Fruit fly (Drosophila melanogaster) whole organism, wandering third instar larva: ENCODE results near the gene CG42676.

ENCODE experiments used
- CG32264 ChIP-seq: fragments of 200-800 bp; sonication (Bioruptor generic); optimal IDR thresholded peaks from 2 replicates; lab custom pipeline; 2016; ENCODE audit warnings: missing biosample characterization, missing genetic modification characterization
- Dfd ChIP-seq: fragments of >200 bp; optimal IDR thresholded peaks from 2 replicates; lab custom pipeline; 2017; ENCODE audit warnings: missing biosample characterization, missing genetic modification characterization
- HLH106 ChIP-seq: fragments of 200-800 bp; optimal IDR thresholded peaks from 3 replicates; lab custom pipeline; 2019; ENCODE audit warnings: missing biosample characterization, mild to moderate bottlenecking, missing genetic modification characterization, moderate library complexity
- Hnf4 ChIP-seq: fragments of 200-800 bp; sonication (Bioruptor generic); optimal IDR thresholded peaks from 2 replicates; lab custom pipeline; 2016; ENCODE audit warnings: missing biosample characterization, mild to moderate bottlenecking, missing genetic modification characterization
- Hr78 ChIP-seq: fragments of >200 bp; optimal IDR thresholded peaks from 2 replicates; lab custom pipeline; 2017; ENCODE audit warnings: missing biosample characterization, missing genetic modification characterization
- Jra ChIP-seq: sonication (Bioruptor generic); optimal IDR thresholded peaks from 2 replicates; lab custom pipeline; 2016; ENCODE audit warnings: missing biosample characterization, missing genetic modification characterization
- Myc ChIP-seq: fragments of >200 bp; optimal IDR thresholded peaks from 2 replicates; lab custom pipeline; 2017
- br ChIP-seq: fragments of 200-800 bp; sonication (Bioruptor generic); optimal IDR thresholded peaks from 2 replicates; lab custom pipeline; 2016; ENCODE audit warnings: missing biosample characterization, missing genetic modification characterization
- fru ChIP-seq: fragments of 200-800 bp; sonication (Bioruptor generic); optimal IDR thresholded peaks from 3 replicates; lab custom pipeline; 2016; ENCODE audit warnings: missing biosample characterization, mild to moderate bottlenecking, missing genetic modification characterization
- lola ChIP-seq: fragments of >200 bp; optimal IDR thresholded peaks from 2 replicates; lab custom pipeline; 2017; ENCODE audit warnings: missing biosample characterization, missing genetic modification characterization
- psq ChIP-seq: fragments of 200-800 bp; sonication (Bioruptor generic); optimal IDR thresholded peaks from 3 replicates; lab custom pipeline; 2017; ENCODE audit warnings: missing biosample characterization, mild to moderate bottlenecking, missing genetic modification characterization, moderate library complexity
- sv ChIP-seq: fragments of 200-800 bp; sonication (Bioruptor generic); optimal IDR thresholded peaks from 3 replicates; lab custom pipeline; 2016; ENCODE audit warnings: missing biosample characterization, missing genetic modification characterization

dm6 chr3L:1772593-1772992 lies 30.3 kb upstream of the CG42676 start:
- no peak for TF ChIP-seq Hr78 (GFP tag; lab: Kevin White, UChicago)
- no peak for TF ChIP-seq Myc (lab: Kevin White, UChicago)
- no peak for TF ChIP-seq br (GFP tag; lab: Kevin White, UChicago)
- no peak for TF ChIP-seq CG32264 (GFP tag; lab: Kevin White, UChicago)
- no peak for TF ChIP-seq lola (GFP tag; lab: Kevin White, UChicago)
- TF ChIP-seq Dfd (GFP tag; lab: Kevin White, UChicago), result no peak
- no peak for TF ChIP-seq HLH106 (tag; lab: Kevin White, UChicago)
- TF ChIP-seq Jra (GFP tag; lab: Kevin White, UChicago), result no peak
- TF ChIP-seq fru (GFP tag; lab: Kevin White, UChicago), result no peak
- TF ChIP-seq psq (GFP tag; lab: Kevin White, UChicago), result no peak
- TF ChIP-seq sv (GFP tag; lab: Kevin White, UChicago), result no peak
- TF ChIP-seq Hnf4 (GFP tag; lab: Kevin White, UChicago), result no peak
